Worm (Caenorhabditis elegans): Measurements from ENCODE around the gene cat-2.
A peak's percentile ranks its signal among the peaks of the same experiment; 100 is the strongest.

cat-2 gene

DNA sequence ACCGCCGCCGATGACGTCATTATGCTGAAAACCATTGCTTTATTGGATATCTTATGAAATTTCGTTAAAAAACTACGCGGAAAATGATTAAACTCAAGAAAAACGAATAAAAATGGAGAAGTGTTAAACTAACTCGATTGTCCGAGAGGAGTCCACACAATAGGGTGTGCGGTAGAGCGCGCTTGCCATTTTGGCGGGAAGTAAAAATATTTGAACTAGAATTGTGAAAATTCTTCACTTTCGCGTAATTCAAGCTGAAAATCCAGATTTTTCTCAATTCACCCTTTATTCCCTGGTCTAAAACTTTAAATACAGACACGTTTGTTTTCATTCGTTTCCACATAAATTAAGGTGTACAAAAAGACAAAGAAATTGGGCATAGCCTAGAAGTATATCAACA lies 41.0 kb upstream of the cat-2 start, which contains the start of gene F48A11.4 (continued):
- TF ChIP-seq fkh-10 (GFP tag; optimal IDR thresholded peaks at IDR 0.05): peak; percentile 90
- TF ChIP-seq arid-1 (GFP tag; conservative IDR thresholded peaks at IDR 0.05): peak; percentile 92
- peak; percentile 72 for TF ChIP-seq tra-1 (GFP tag; IDR thresholded peaks at IDR 0.05)
- peak; percentile 77; the same call in 1 of the 2 replicates for TF ChIP-seq D1046.2 (GFP tag; IDR thresholded peaks at IDR 0.05)
- TF ChIP-seq nhr-48 (tag; optimal IDR thresholded peaks at IDR 0.05): peak; percentile 47
- TF ChIP-seq lin-39 (tag; optimal IDR thresholded peaks at IDR 0.05): no peak
- peak; percentile 47 for TF ChIP-seq nhr-111 (GFP tag; optimal IDR thresholded peaks at IDR 0.05)
- TF ChIP-seq zag-1 (tag; optimal IDR thresholded peaks at IDR 0.05): no peak
- peak; percentile 33 for TF ChIP-seq nhr-76 (tag; optimal IDR thresholded peaks at IDR 0.05)
- peak; percentile 93 for TF ChIP-seq mep-1 (tag; optimal IDR thresholded peaks at IDR 0.05)
- peak; percentile 89 for TF ChIP-seq ztf-7 (tag; optimal IDR thresholded peaks at IDR 0.05)
- no peak for TF ChIP-seq nhr-10 (tag; optimal IDR thresholded peaks at IDR 0.05)
- peak; percentile 92 for TF ChIP-seq lin-29 (GFP tag; IDR thresholded peaks at IDR 0.05)
- TF ChIP-seq Y5F2A.4 (GFP tag; optimal IDR thresholded peaks at IDR 0.05): peak; percentile 78
- TF ChIP-seq T20F7.1 (GFP tag; optimal IDR thresholded peaks at IDR 0.05): no peak
- TF ChIP-seq rbr-2 (tag; optimal IDR thresholded peaks at IDR 0.05): peak; percentile 90
- no peak for TF ChIP-seq nhr-237 (tag; optimal IDR thresholded peaks at IDR 0.05)
- peak; percentile 95 for TF ChIP-seq ama-1 (optimal IDR thresholded peaks at IDR 0.05)
- no peak for TF ChIP-seq set-16 (GFP tag; IDR thresholded peaks at IDR 0.05)
- peak; percentile 86 for TF ChIP-seq egl-43 (GFP tag; IDR thresholded peaks at IDR 0.05)
- TF ChIP-seq unc-130 (GFP tag; optimal IDR thresholded peaks at IDR 0.05): peak; percentile 39
- peak; percentile 92 for TF ChIP-seq hlh-30 (tag; optimal IDR thresholded peaks at IDR 0.05; ENCODE audit: insufficient read depth)
- peak; percentile 26 for TF ChIP-seq gei-8 (GFP tag; optimal IDR thresholded peaks at IDR 0.05)
- TF ChIP-seq mes-2 (tag; optimal IDR thresholded peaks at IDR 0.05; ENCODE audit: poor library complexity, severe bottlenecking): peak; percentile 96
- TF ChIP-seq fos-1 (tag; optimal IDR thresholded peaks at IDR 0.05): peak; percentile 50
- peak; percentile 70 for TF ChIP-seq lin-1 (GFP tag; IDR thresholded peaks at IDR 0.05)
- TF ChIP-seq madf-9 (GFP tag; conservative IDR thresholded peaks at IDR 0.05): peak; percentile 79
- peak; percentile 93 for TF ChIP-seq Y75B8A.6 (GFP tag; IDR thresholded peaks at IDR 0.05)
- peak in 1 of 2 experiments; percentile 74 for TF ChIP-seq unc-62 (GFP tag; optimal IDR thresholded peaks at IDR 0.05 in 1 of 2)
- no peak for TF ChIP-seq unc-62 (tag; optimal IDR thresholded peaks at IDR 0.05)
- peak; percentile 79 for TF ChIP-seq ceh-20 (GFP tag; IDR thresholded peaks at IDR 0.05)
- peak; percentile 85 for TF ChIP-seq spr-1 (tag; optimal IDR thresholded peaks at IDR 0.05)
- TF ChIP-seq mdt-29 (GFP tag; IDR thresholded peaks at IDR 0.05): peak; percentile 88
- TF ChIP-seq daf-19 (GFP tag; conservative IDR thresholded peaks at IDR 0.05): no peak
- peak; percentile 57 for TF ChIP-seq nhr-41 (GFP tag; IDR thresholded peaks at IDR 0.05)
- peak; percentile 94 for TF ChIP-seq zfp-3 (GFP tag; conservative IDR thresholded peaks at IDR 0.05)
- TF ChIP-seq jun-1 (tag; optimal IDR thresholded peaks at IDR 0.05): peak; percentile 83
- no peak for TF ChIP-seq ZK546.5 (tag; optimal IDR thresholded peaks at IDR 0.05)
- no peak for TF ChIP-seq egl-27 (tag; optimal IDR thresholded peaks at IDR 0.05)
- peak; percentile 77 for TF ChIP-seq nhr-25 (tag; optimal IDR thresholded peaks at IDR 0.05; ENCODE audit: borderline replicate concordance, insufficient read depth)
- TF ChIP-seq F10B5.3 (tag; optimal IDR thresholded peaks at IDR 0.05): peak; percentile 76
- TF ChIP-seq R02D3.7 (tag; optimal IDR thresholded peaks at IDR 0.05): no peak
- no peak for TF ChIP-seq unc-39 (tag; optimal IDR thresholded peaks at IDR 0.05)
- TF ChIP-seq dmd-8 (GFP tag; IDR thresholded peaks at IDR 0.05): no peak
- peak; percentile 86 for TF ChIP-seq F49E8.2 (tag; optimal IDR thresholded peaks at IDR 0.05; ENCODE audit: borderline replicate concordance)
- TF ChIP-seq tag-97 (GFP tag; IDR thresholded peaks at IDR 0.05): no peak
- TF ChIP-seq hif-1 (tag; optimal IDR thresholded peaks at IDR 0.05): peak in 1 of 2 experiments; percentile 70
- no peak for TF ChIP-seq attf-4 (tag; optimal IDR thresholded peaks at IDR 0.05)
- peak; percentile 91 for TF ChIP-seq nhr-6 (tag; optimal IDR thresholded peaks at IDR 0.05)
- peak; percentile 82 for TF ChIP-seq ZK337.2 (GFP tag; IDR thresholded peaks at IDR 0.05)
- peak; percentile 72 for TF ChIP-seq vab-7 (GFP tag; IDR thresholded peaks at IDR 0.05)
